Worm (Caenorhabditis elegans) whole organism, young adult: ENCODE measurements around the gene T08G5.2.
A peak's percentile ranks its signal among the peaks of the same experiment; 100 is the strongest.

Source experiments
- B0019.2 ChIP-seq: fragments of 200-800 bp; sonication (Bioruptor generic); conservative IDR thresholded peaks from 2 replicates; pipeline ENCODE4 v1.3.6; 2022; ENCODE audit warnings: missing genetic modification reagents, missing genetic modification characterization, missing compliant biosample characterization
- C06A6.2 ChIP-seq: fragments of 200-800 bp; sonication (Bioruptor generic); conservative IDR thresholded peaks from 2 replicates; pipeline ENCODE4 v1.3.6; 2022; ENCODE audit warnings: missing genetic modification characterization, missing compliant biosample characterization
- D2030.7 ChIP-seq: fragments of 200-800 bp; sonication (Bioruptor generic); IDR thresholded peaks from 2 replicates; pipeline ENCODE4 v1.3.6; 2022; ENCODE audit warnings: missing genetic modification reagents, missing genetic modification characterization, missing compliant biosample characterization
- Y53F4B.3 ChIP-seq: fragments of 200-800 bp; sonication (Bioruptor generic); IDR thresholded peaks from 2 replicates; pipeline ENCODE4 v1.3.6; 2022; ENCODE audit warnings: missing genetic modification reagents, missing genetic modification characterization, missing compliant biosample characterization
- Y53G8AR.9 ChIP-seq: fragments of 200-800 bp; sonication (Bioruptor generic); conservative IDR thresholded peaks from 2 replicates; pipeline ENCODE4 v1.3.6; 2022; ENCODE audit warnings: missing genetic modification reagents, missing genetic modification characterization, missing compliant biosample characterization
- Y79H2A.3 ChIP-seq: fragments of 200-800 bp; sonication (Bioruptor generic); conservative IDR thresholded peaks from 2 replicates; pipeline ENCODE4 v1.3.6; 2022; ENCODE audit warnings: missing genetic modification reagents, missing genetic modification characterization, missing compliant biosample characterization
- Y95B8A.8 ChIP-seq: fragments of 200-800 bp; sonication (Bioruptor generic); IDR thresholded peaks from 2 replicates; pipeline ENCODE4 v1.3.6; 2022; ENCODE audit warnings: missing genetic modification reagents, missing genetic modification characterization, missing compliant biosample characterization
- aptf-3 ChIP-seq: fragments of 200-800 bp; sonication (Bioruptor generic); IDR thresholded peaks from 2 replicates; pipeline ENCODE4 v1.3.6; 2022; ENCODE audit warnings: missing genetic modification characterization, missing compliant biosample characterization
- atf-7 ChIP-seq: sonication (generic microtip); optimal IDR thresholded peaks from 2 replicates; lab custom pipeline; 2017; ENCODE audit warnings: mild to moderate bottlenecking, missing genetic modification characterization, missing compliant biosample characterization
- attf-3 ChIP-seq: fragments of 200-800 bp; sonication (Bioruptor generic); conservative IDR thresholded peaks from 2 replicates; pipeline ENCODE4 v1.3.6; 2022; ENCODE audit warnings: missing genetic modification reagents, missing genetic modification characterization, missing compliant biosample characterization
- attf-5 ChIP-seq: fragments of 200-800 bp; sonication (Bioruptor generic); optimal IDR thresholded peaks from 2 replicates; lab custom pipeline; 2018; ENCODE audit warnings: mild to moderate bottlenecking, missing genetic modification characterization, missing compliant biosample characterization
- bed-1 ChIP-seq: fragments of 200-800 bp; sonication (Bioruptor generic); IDR thresholded peaks from 2 replicates; pipeline ENCODE4 v1.3.6; 2022; ENCODE audit warnings: missing genetic modification reagents, missing genetic modification characterization, missing compliant biosample characterization
- ccch-3 ChIP-seq: fragments of 200-800 bp; sonication (Bioruptor generic); optimal IDR thresholded peaks from 2 replicates; lab custom pipeline; 2018; ENCODE audit warnings: mild to moderate bottlenecking, missing genetic modification characterization, missing compliant biosample characterization
- cebp-1 ChIP-seq, 2 experiments: fragments of 200-800 bp in 1 of 2; sonication (Bioruptor generic) in 1 of 2; sonication (generic microtip) in 1 of 2; IDR thresholded peaks in 1 of 2; optimal IDR thresholded peaks in 1 of 2; 2 replicates each; pipeline versions ENCODE4 v1.3.6 to Lab custom; 2017 to 2022; ENCODE audit warnings: missing compliant biosample characterization in 2 of 2, missing genetic modification characterization in 2 of 2, mild to moderate bottlenecking in 1 of 2, missing genetic modification reagents in 1 of 2, moderate library complexity in 1 of 2
- ceh-27 ChIP-seq: fragments of 200-800 bp; sonication (Bioruptor generic); optimal IDR thresholded peaks from 2 replicates; lab custom pipeline; 2018; ENCODE audit warnings: mild to moderate bottlenecking, missing genetic modification characterization, moderate library complexity, missing compliant biosample characterization
- ceh-40 ChIP-seq: fragments of 200-800 bp; sonication (Bioruptor generic); IDR thresholded peaks from 2 replicates; pipeline ENCODE4 v1.3.6; 2022; ENCODE audit warnings: missing genetic modification characterization, missing compliant biosample characterization
- ceh-79 ChIP-seq: sonication (generic microtip); optimal IDR thresholded peaks from 2 replicates; lab custom pipeline; 2017; ENCODE audit warnings: mild to moderate bottlenecking, missing genetic modification characterization, missing compliant biosample characterization
- ceh-91 ChIP-seq: fragments of 200-800 bp; sonication (Bioruptor generic); IDR thresholded peaks from 2 replicates; pipeline ENCODE4 v1.3.6; 2022; ENCODE audit warnings: missing genetic modification reagents, missing genetic modification characterization, missing compliant biosample characterization
- chd-7 ChIP-seq: sonication (generic microtip); optimal IDR thresholded peaks from 2 replicates; lab custom pipeline; 2016; ENCODE audit warnings: mild to moderate bottlenecking, missing genetic modification characterization, moderate library complexity, missing compliant biosample characterization
- die-1 ChIP-seq: sonication (generic microtip); optimal IDR thresholded peaks from 2 replicates; lab custom pipeline; 2016; ENCODE audit warnings: missing genotype, mild to moderate bottlenecking, missing genetic modification characterization, missing compliant biosample characterization
- dpl-1 ChIP-seq: fragments of 150-350 bp; optimal IDR thresholded peaks from 2 replicates; lab custom pipeline; 2014; ENCODE audit warnings: missing biosample characterization, missing genetic modification reagents, missing genetic modification characterization
- ets-4 ChIP-seq: fragments of 200-800 bp; sonication (Bioruptor generic); optimal IDR thresholded peaks from 2 replicates; lab custom pipeline; 2018; ENCODE audit warnings: mild to moderate bottlenecking, missing genetic modification characterization, missing compliant biosample characterization
- gei-17 ChIP-seq: fragments of 200-800 bp; sonication (Bioruptor generic); optimal IDR thresholded peaks from 2 replicates; lab custom pipeline; 2018; ENCODE audit warnings: mild to moderate bottlenecking, missing genetic modification characterization, missing compliant biosample characterization
- him-1 ChIP-seq: sonication (generic microtip); optimal IDR thresholded peaks from 2 replicates; lab custom pipeline; 2016; ENCODE audit warnings: missing genotype, missing genetic modification reagents, missing genetic modification characterization, missing compliant biosample characterization
- hmg-1.2 ChIP-seq: fragments of 200-800 bp; sonication (Bioruptor generic); IDR thresholded peaks from 2 replicates; pipeline ENCODE4 v1.3.6; 2022; ENCODE audit warnings: missing genetic modification reagents, missing genetic modification characterization, missing compliant biosample characterization
- hmg-20 ChIP-seq: fragments of 200-800 bp; sonication (Bioruptor generic); IDR thresholded peaks from 2 replicates; pipeline ENCODE4 v1.3.6; 2022; ENCODE audit warnings: missing genetic modification reagents, missing genetic modification characterization, missing compliant biosample characterization
- hsf-1 ChIP-seq: fragments of 200-800 bp; sonication (Bioruptor generic); IDR thresholded peaks from 2 replicates; pipeline ENCODE4 v1.3.6; 2022; ENCODE audit warnings: missing genetic modification reagents, missing genetic modification characterization, missing compliant biosample characterization
- lsl-1 ChIP-seq: fragments of 200-800 bp; sonication (Bioruptor generic); optimal IDR thresholded peaks from 2 replicates; lab custom pipeline; 2018; ENCODE audit warnings: mild to moderate bottlenecking, missing genetic modification characterization, moderate library complexity, missing compliant biosample characterization
- lsy-27 ChIP-seq: sonication (generic microtip); optimal IDR thresholded peaks from 2 replicates; lab custom pipeline; 2017; ENCODE audit warnings: missing genetic modification characterization, mild to moderate bottlenecking, missing compliant biosample characterization, antibody characterized with exemption, missing genotype, borderline replicate concordance; ENCODE audit not compliant: insufficient read depth
- madf-10 ChIP-seq: sonication (generic microtip); optimal IDR thresholded peaks from 2 replicates; lab custom pipeline; 2016; ENCODE audit warnings: mild to moderate bottlenecking, missing genetic modification characterization, missing compliant biosample characterization
- madf-3 ChIP-seq: fragments of 200-800 bp; sonication (Bioruptor generic); IDR thresholded peaks from 2 replicates; pipeline ENCODE4 v1.3.6; 2022; ENCODE audit warnings: missing genetic modification reagents, missing genetic modification characterization, missing compliant biosample characterization
- madf-6 ChIP-seq: fragments of 200-800 bp; sonication (Bioruptor generic); IDR thresholded peaks from 2 replicates; pipeline ENCODE4 v1.3.6; 2022; ENCODE audit warnings: missing genetic modification reagents, missing genetic modification characterization, missing compliant biosample characterization
- mcd-1 ChIP-seq: fragments of 200-800 bp; sonication (Bioruptor generic); IDR thresholded peaks from 2 replicates; pipeline ENCODE4 v1.3.6; 2022; ENCODE audit warnings: missing genetic modification reagents, missing genetic modification characterization, missing compliant biosample characterization
- mel-28 ChIP-seq: sonication (generic microtip); optimal IDR thresholded peaks from 2 replicates; lab custom pipeline; 2016; ENCODE audit warnings: borderline replicate concordance, mild to moderate bottlenecking, missing genetic modification characterization, missing compliant biosample characterization
- mes-4 ChIP-seq: sonication (generic microtip); optimal IDR thresholded peaks from 2 replicates; lab custom pipeline; 2016; ENCODE audit warnings: missing genotype, missing genetic modification characterization, missing compliant biosample characterization
- nfya-2 ChIP-seq: fragments of 200-800 bp; sonication (Bioruptor generic); IDR thresholded peaks from 2 replicates; pipeline ENCODE4 v1.3.6; 2022; ENCODE audit warnings: missing genetic modification reagents, missing genetic modification characterization, missing compliant biosample characterization
- nhr-179 ChIP-seq: sonication (generic microtip); optimal IDR thresholded peaks from 2 replicates; lab custom pipeline; 2016; ENCODE audit warnings: mild to moderate bottlenecking, missing genetic modification characterization, missing compliant biosample characterization
- pha-4 ChIP-seq: fragments of 150-350 bp; sonication (generic microtip); optimal IDR thresholded peaks from 2 replicates; lab custom pipeline; 2014; ENCODE audit warnings: missing biosample characterization, missing genetic modification reagents, missing genetic modification characterization
- snpc-1.3 ChIP-seq: sonication (generic microtip); optimal IDR thresholded peaks from 2 replicates; lab custom pipeline; 2017; ENCODE audit warnings: missing genetic modification characterization, mild to moderate bottlenecking, missing compliant biosample characterization, antibody characterized with exemption, moderate library complexity, missing genotype, missing genetic modification reagents; ENCODE audit not compliant: insufficient read depth
- somi-1 ChIP-seq: fragments of 200-800 bp; sonication (Bioruptor generic); optimal IDR thresholded peaks from 2 replicates; lab custom pipeline; 2018; ENCODE audit warnings: mild to moderate bottlenecking, missing genetic modification characterization, missing compliant biosample characterization
- sptf-2 ChIP-seq: fragments of 200-800 bp; sonication (Bioruptor generic); optimal IDR thresholded peaks from 2 replicates; lab custom pipeline; 2018; ENCODE audit warnings: mild to moderate bottlenecking, missing genetic modification characterization, missing compliant biosample characterization
- tbx-9 ChIP-seq: sonication (generic microtip); optimal IDR thresholded peaks from 2 replicates; lab custom pipeline; 2016; ENCODE audit warnings: borderline replicate concordance, missing genetic modification characterization, inconsistent platforms, missing compliant biosample characterization
- tlf-1 ChIP-seq: fragments of 200-800 bp; sonication (Bioruptor generic); optimal IDR thresholded peaks from 2 replicates; lab custom pipeline; 2018; ENCODE audit warnings: mild to moderate bottlenecking, missing genetic modification characterization, missing compliant biosample characterization
- unc-62 ChIP-seq: fragments of 150-350 bp; optimal IDR thresholded peaks from 2 replicates; lab custom pipeline; 2014; ENCODE audit warnings: missing biosample characterization, missing genetic modification reagents, missing genetic modification characterization
- zim-3 ChIP-seq: sonication (generic microtip); optimal IDR thresholded peaks from 2 replicates; lab custom pipeline; 2017; ENCODE audit warnings: mild to moderate bottlenecking, missing genetic modification characterization, moderate library complexity, missing compliant biosample characterization
- ztf-26 ChIP-seq: sonication (generic microtip); optimal IDR thresholded peaks from 2 replicates; lab custom pipeline; 2017; ENCODE audit warnings: missing genetic modification characterization, missing compliant biosample characterization
- ztf-6 ChIP-seq: fragments of 200-800 bp; sonication (Bioruptor generic); IDR thresholded peaks from 2 replicates; pipeline ENCODE4 v1.3.6; 2022; ENCODE audit warnings: missing genetic modification reagents, missing genetic modification characterization, missing compliant biosample characterization

The T08G5.2 gene

ce11 chrV:14012002-14012554 lies 14.0 kb downstream of the T08G5.2 start, which contains the start of the genes ddx-17 and aip-1 (continued):
- TF ChIP-seq mel-28 (tag; lab: Kevin White, UChicago) (no peak), ets-4 (no peak), pha-4 (tag; lab: Kevin White, UChicago) (no peak), snpc-1.3 (no peak), dpl-1 (GFP tag; lab: Kevin White, UChicago) (peak; percentile 57), madf-3 (GFP tag; lab: Robert Waterston, UW) (peak; percentile 76), nhr-179 (tag; lab: Kevin White, UChicago) (no peak), hmg-1.2 (GFP tag; lab: Robert Waterston, UW) (peak; percentile 40; the same call in 1 of the 2 replicates), attf-5 (GFP tag; lab: Kevin White, UChicago) (peak; percentile 83), tbx-9 (tag; lab: Kevin White, UChicago) (no peak), him-1 (no peak), lsy-27 (tag; lab: Kevin White, UChicago) (no peak), ceh-40 (GFP tag; lab: Robert Waterston, UW) (no peak), Y53F4B.3 (GFP tag; lab: Robert Waterston, UW) (no peak), hmg-20 (GFP tag; lab: Robert Waterston, UW) (no peak), gei-17 (GFP tag; lab: Kevin White, UChicago) (no peak), cebp-1 (GFP tag; IDR thresholded peaks at IDR 0.05; lab: Robert Waterston, UW) (peak; percentile 10; the same call in 1 of the 2 replicates), cebp-1 (tag; optimal IDR thresholded peaks at IDR 0.05; lab: Kevin White, UChicago) (peak; percentile 91), aptf-3 (GFP tag; lab: Robert Waterston, UW) (no peak), unc-62 (GFP tag; lab: Kevin White, UChicago) (no peak), B0019.2 (no peak), attf-3 (GFP tag; lab: Robert Waterston, UW) (0 out of 2 replicates have a peak, but pooled peaks have one; percentile 12), ccch-3 (GFP tag; lab: Kevin White, UChicago) (no peak), D2030.7 (peak; percentile 40; the same call in 1 of the 2 replicates), mcd-1 (GFP tag; lab: Robert Waterston, UW) (peak; percentile 71), Y79H2A.3 (GFP tag; lab: Robert Waterston, UW) (no peak), Y95B8A.8 (GFP tag; lab: Robert Waterston, UW) (peak; percentile 25; the same call in 1 of the 2 replicates), ceh-91 (GFP tag; lab: Robert Waterston, UW) (peak; percentile 41; the same call in 1 of the 2 replicates), ceh-27 (peak; percentile 52), ztf-26 (tag; lab: Kevin White, UChicago) (peak; percentile 35), madf-10 (tag; lab: Kevin White, UChicago) (peak; percentile 30), zim-3 (tag; lab: Kevin White, UChicago) (no peak), chd-7 (no peak), tlf-1 (GFP tag; lab: Kevin White, UChicago) (peak; percentile 52), mes-4 (tag; lab: Kevin White, UChicago) (no peak), sptf-2 (no peak), nfya-2 (no peak), hsf-1 (GFP tag; lab: Robert Waterston, UW) (peak; percentile 81), die-1 (no peak), Y53G8AR.9 (0 out of 2 replicates have a peak, but pooled peaks have one; percentile 45), madf-6 (GFP tag; lab: Robert Waterston, UW) (peak; percentile 76), ztf-6 (no peak), atf-7 (tag; lab: Kevin White, UChicago) (peak; percentile 92), bed-1 (GFP tag; lab: Robert Waterston, UW) (no peak), C06A6.2 (GFP tag; lab: Robert Waterston, UW) (0 out of 2 replicates have a peak, but pooled peaks have one; percentile 16), lsl-1 (GFP tag; lab: Kevin White, UChicago) (peak; percentile 72), ceh-79 (no peak), somi-1 (GFP tag; lab: Kevin White, UChicago) (no peak)
